Worm (Caenorhabditis elegans) whole organism, midembryonic: ENCODE measurements around the gene swt-1.

Experiments
- T22C8.4 ChIP-seq: fragments of 200-800 bp; sonication (Bioruptor generic); IDR thresholded peaks from 2 replicates; pipeline ENCODE4 v1.3.6; 2022; ENCODE audit warnings: missing genetic modification characterization, missing compliant biosample characterization
- cog-1 ChIP-seq: sonication (generic microtip); optimal IDR thresholded peaks from 2 replicates; lab custom pipeline; 2016; ENCODE audit warnings: missing genetic modification characterization, missing compliant biosample characterization
- flt-1 ChIP-seq: fragments of 200-800 bp; sonication (Bioruptor generic); IDR thresholded peaks from 2 replicates; pipeline ENCODE4 v1.3.6; 2022; ENCODE audit warnings: missing genetic modification characterization, missing compliant biosample characterization
- klf-2 ChIP-seq: fragments of 200-800 bp; sonication (Bioruptor generic); conservative IDR thresholded peaks from 2 replicates; pipeline ENCODE4 v1.3.6; 2022; ENCODE audit warnings: missing genetic modification reagents, missing genetic modification characterization, missing compliant biosample characterization
- med-1 ChIP-seq: sonication (generic microtip); optimal IDR thresholded peaks from 2 replicates; lab custom pipeline; 2017; ENCODE audit warnings: missing genetic modification characterization, mild to moderate bottlenecking, missing compliant biosample characterization, antibody characterized with exemption, missing genetic modification reagents; ENCODE audit not compliant: insufficient read depth
- ref-1 ChIP-seq: fragments of 200-800 bp; sonication (Bioruptor generic); conservative IDR thresholded peaks from 2 replicates; pipeline ENCODE4 v1.3.6; 2022; ENCODE audit warnings: missing genetic modification reagents, missing genetic modification characterization, missing compliant biosample characterization
- tab-1 ChIP-seq: fragments of 200-800 bp; sonication (Bioruptor generic); IDR thresholded peaks from 2 replicates; pipeline ENCODE4 v1.3.6; 2022; ENCODE audit warnings: missing genetic modification characterization, missing compliant biosample characterization
- ztf-23 ChIP-seq: fragments of 200-800 bp; sonication (Bioruptor generic); IDR thresholded peaks from 2 replicates; pipeline ENCODE4 v1.3.6; 2022; ENCODE audit warnings: missing genetic modification reagents, missing genetic modification characterization, missing compliant biosample characterization
- ztf-29 ChIP-seq: fragments of 200-800 bp; sonication (Bioruptor generic); IDR thresholded peaks from 2 replicates; pipeline ENCODE4 v1.3.6; 2022; ENCODE audit warnings: missing genetic modification reagents, missing genetic modification characterization, missing compliant biosample characterization

DNA sequence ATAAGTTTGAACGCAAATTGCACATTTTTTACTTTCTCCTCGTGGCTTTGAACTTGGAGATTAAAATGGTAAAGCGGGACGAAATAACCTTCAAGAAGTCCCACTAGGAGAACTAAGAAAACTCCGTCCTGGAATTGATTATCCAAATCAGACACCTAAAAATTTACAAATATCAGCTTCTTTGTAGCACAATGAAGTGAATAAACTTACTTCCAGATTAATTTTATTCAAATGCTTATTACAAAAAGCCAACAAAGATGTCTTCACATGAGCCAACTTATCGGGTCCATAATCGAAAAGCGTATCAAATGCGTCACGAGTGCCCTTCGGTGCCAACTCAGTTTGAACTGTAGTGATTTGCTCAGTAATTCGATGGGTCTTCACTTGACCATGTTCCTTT lies 44.8 kb upstream of the swt-1 start:
- no peak for TF ChIP-seq flt-1 (GFP tag; lab: Robert Waterston, UW)
- no peak for TF ChIP-seq ref-1 (GFP tag; lab: Robert Waterston, UW)
- TF ChIP-seq klf-2 (GFP tag; lab: Robert Waterston, UW), result no peak
- no peak for TF ChIP-seq med-1 (GFP tag; lab: Kevin White, UChicago)
- no peak for TF ChIP-seq tab-1 (GFP tag; lab: Robert Waterston, UW)
- TF ChIP-seq T22C8.4 (GFP tag; lab: Robert Waterston, UW), result no peak
- no peak for TF ChIP-seq cog-1 (tag; lab: Kevin White, UChicago)
- no peak for TF ChIP-seq ztf-29 (GFP tag; lab: Robert Waterston, UW)
- no peak for TF ChIP-seq ztf-23 (GFP tag; lab: Robert Waterston, UW)
